Worm (Caenorhabditis elegans) whole organism, L2 larva: ENCODE data around the gene gas-1.
A peak's percentile ranks its signal among the peaks of the same experiment; 100 is the strongest.

Experiments
- C34F6.9 ChIP-seq: fragments of 150-350 bp; optimal IDR thresholded peaks from 2 replicates; lab custom pipeline; 2014; ENCODE audit warnings: missing biosample characterization, missing genetic modification characterization
- F13H6.1 ChIP-seq: sonication (generic microtip); optimal IDR thresholded peaks from 2 replicates; lab custom pipeline; 2016; ENCODE audit warnings: missing genetic modification characterization, missing compliant biosample characterization
- R02D3.7 ChIP-seq: fragments of 150-350 bp; optimal IDR thresholded peaks from 2 replicates; lab custom pipeline; 2014; ENCODE audit warnings: missing biosample characterization, missing genetic modification characterization
- Y55F3AM.14 ChIP-seq: fragments of 200-800 bp; sonication (Bioruptor generic); optimal IDR thresholded peaks from 2 replicates; lab custom pipeline; 2018; ENCODE audit warnings: mild to moderate bottlenecking, missing genetic modification characterization, missing compliant biosample characterization
- ZK546.5 ChIP-seq: sonication (generic microtip); optimal IDR thresholded peaks from 2 replicates; lab custom pipeline; 2017; ENCODE audit warnings: missing biosample characterization, missing genetic modification characterization
- alr-1 ChIP-seq: fragments of 150-350 bp; optimal IDR thresholded peaks from 2 replicates; lab custom pipeline; 2014; ENCODE audit warnings: missing biosample characterization, missing genetic modification characterization
- aly-2 ChIP-seq: fragments of 150-350 bp; optimal IDR thresholded peaks from 2 replicates; lab custom pipeline; 2014; ENCODE audit warnings: missing biosample characterization, missing genetic modification characterization
- ama-1 ChIP-seq: fragments of 150-350 bp; optimal IDR thresholded peaks from 2 replicates; lab custom pipeline; 2018; ENCODE audit warnings: inconsistent platforms
- blmp-1 ChIP-seq: sonication (generic microtip); optimal IDR thresholded peaks from 2 replicates; lab custom pipeline; 2017; ENCODE audit warnings: missing genetic modification characterization, mild to moderate bottlenecking, missing compliant biosample characterization, antibody characterized with exemption, moderate library complexity; ENCODE audit not compliant: insufficient read depth
- ceh-16 ChIP-seq: fragments of 150-350 bp; optimal IDR thresholded peaks from 2 replicates; lab custom pipeline; 2014; ENCODE audit warnings: missing biosample characterization, missing genetic modification characterization
- ceh-82 ChIP-seq: fragments of 150-350 bp; optimal IDR thresholded peaks from 2 replicates; lab custom pipeline; 2014; ENCODE audit warnings: missing biosample characterization, missing genetic modification characterization
- crh-2 ChIP-seq: sonication (generic microtip); optimal IDR thresholded peaks from 2 replicates; lab custom pipeline; 2017; ENCODE audit warnings: missing biosample characterization, missing genetic modification characterization
- dmd-4 ChIP-seq: sonication (generic microtip); optimal IDR thresholded peaks from 2 replicates; lab custom pipeline; 2017; ENCODE audit warnings: missing biosample characterization, missing genetic modification characterization
- egl-27 ChIP-seq: sonication (generic microtip); optimal IDR thresholded peaks from 3 replicates; lab custom pipeline; 2017; ENCODE audit warnings: missing biosample characterization, missing genetic modification reagents, missing genetic modification characterization
- elt-1 ChIP-seq: fragments of 150-350 bp; optimal IDR thresholded peaks from 2 replicates; lab custom pipeline; 2014; ENCODE audit warnings: missing biosample characterization, missing genetic modification characterization
- elt-3 ChIP-seq: sonication (generic microtip); optimal IDR thresholded peaks from 2 replicates; lab custom pipeline; 2017; ENCODE audit warnings: missing biosample characterization, missing genetic modification characterization
- fos-1 ChIP-seq: fragments of 150-350 bp; optimal IDR thresholded peaks from 2 replicates; lab custom pipeline; 2014; ENCODE audit warnings: missing biosample characterization, missing genetic modification characterization
- gmeb-1 ChIP-seq: fragments of 150-350 bp; optimal IDR thresholded peaks from 2 replicates; lab custom pipeline; 2014; ENCODE audit warnings: missing biosample characterization, missing genetic modification characterization
- lin-11 ChIP-seq: fragments of 150-350 bp; sonication (generic microtip); optimal IDR thresholded peaks from 2 replicates; lab custom pipeline; 2014; ENCODE audit warnings: missing biosample characterization, missing genetic modification characterization, inconsistent platforms, mixed read lengths
- lin-13 ChIP-seq: fragments of 150-350 bp; optimal IDR thresholded peaks from 2 replicates; lab custom pipeline; 2014; ENCODE audit warnings: missing biosample characterization, missing genetic modification reagents, missing genetic modification characterization
- lin-39 ChIP-seq: fragments of 150-350 bp; optimal IDR thresholded peaks from 2 replicates; lab custom pipeline; 2014; ENCODE audit warnings: missing biosample characterization, missing genetic modification reagents, missing genetic modification characterization
- lsy-2 ChIP-seq, 2 experiments: fragments of 150-350 bp in 1 of 2; sonication (generic microtip) in 1 of 2; optimal IDR thresholded peaks; 2 replicates each; lab custom pipeline; 2014 to 2017; ENCODE audit warnings: missing biosample characterization in 2 of 2, missing genetic modification characterization in 2 of 2
- mbf-1 ChIP-seq: sonication (generic microtip); optimal IDR thresholded peaks from 2 replicates; lab custom pipeline; 2017; ENCODE audit warnings: missing biosample characterization, missing genetic modification characterization
- mdl-1 ChIP-seq, 2 experiments: fragments of 150-350 bp in 1 of 2; sonication (generic microtip) in 1 of 2; optimal IDR thresholded peaks; 2 replicates each; lab custom pipeline; 2017; ENCODE audit warnings: missing biosample characterization in 2 of 2, missing genetic modification characterization in 2 of 2
- nhr-10 ChIP-seq: sonication (generic microtip); optimal IDR thresholded peaks from 2 replicates; lab custom pipeline; 2017; ENCODE audit warnings: missing biosample characterization, missing genetic modification characterization
- nhr-11 ChIP-seq: fragments of 150-350 bp; optimal IDR thresholded peaks from 2 replicates; lab custom pipeline; 2014; ENCODE audit warnings: missing biosample characterization, missing genetic modification characterization
- nhr-12 ChIP-seq: fragments of 150-350 bp; optimal IDR thresholded peaks from 2 replicates; lab custom pipeline; 2014; ENCODE audit warnings: missing biosample characterization, missing genetic modification characterization
- nhr-129 ChIP-seq: fragments of 150-350 bp; optimal IDR thresholded peaks from 2 replicates; lab custom pipeline; 2014; ENCODE audit warnings: missing biosample characterization, missing genetic modification characterization
- nhr-21 ChIP-seq: fragments of 150-350 bp; optimal IDR thresholded peaks from 2 replicates; lab custom pipeline; 2014; ENCODE audit warnings: missing biosample characterization, missing genetic modification characterization
- nhr-23 ChIP-seq: fragments of 150-350 bp; optimal IDR thresholded peaks from 2 replicates; lab custom pipeline; 2014; ENCODE audit warnings: missing biosample characterization, missing genetic modification reagents, missing genetic modification characterization
- nhr-25 ChIP-seq: fragments of 150-350 bp; sonication (generic microtip); optimal IDR thresholded peaks from 3 replicates; lab custom pipeline; 2014; ENCODE audit warnings: missing biosample characterization, missing genetic modification characterization
- nhr-6 ChIP-seq: fragments of 150-350 bp; optimal IDR thresholded peaks from 2 replicates; lab custom pipeline; 2014; ENCODE audit warnings: missing biosample characterization, missing genetic modification characterization
- nhr-77 ChIP-seq: fragments of 150-350 bp; optimal IDR thresholded peaks from 2 replicates; lab custom pipeline; 2014; ENCODE audit warnings: missing biosample characterization, missing genetic modification characterization
- sem-4 ChIP-seq: fragments of 150-350 bp; optimal IDR thresholded peaks from 2 replicates; lab custom pipeline; 2014; ENCODE audit warnings: missing biosample characterization, missing genetic modification reagents, missing genetic modification characterization
- skn-1 ChIP-seq: sonication (generic microtip); optimal IDR thresholded peaks from 2 replicates; lab custom pipeline; 2017; ENCODE audit warnings: missing biosample characterization, missing genetic modification characterization
- sma-3 ChIP-seq: sonication (generic microtip); optimal IDR thresholded peaks from 2 replicates; lab custom pipeline; 2016; ENCODE audit warnings: missing genetic modification reagents, missing genetic modification characterization, missing compliant biosample characterization
- sma-9 ChIP-seq, 2 experiments: fragments of 150-350 bp in 1 of 2; sonication (generic microtip) in 1 of 2; optimal IDR thresholded peaks; 2 replicates each; lab custom pipeline; 2014 to 2016; ENCODE audit warnings: missing genetic modification characterization in 2 of 2, mild to moderate bottlenecking in 1 of 2, missing biosample characterization in 1 of 2, missing compliant biosample characterization in 1 of 2, missing genetic modification reagents in 1 of 2, moderate library complexity in 1 of 2
- snpc-4 ChIP-seq: fragments of 150-350 bp; optimal IDR thresholded peaks from 2 replicates; lab custom pipeline; 2014; ENCODE audit warnings: missing biosample characterization, missing genetic modification characterization
- unc-39 ChIP-seq: fragments of 150-350 bp; optimal IDR thresholded peaks from 2 replicates; lab custom pipeline; 2014; ENCODE audit warnings: missing biosample characterization, missing genetic modification characterization
- unc-55 ChIP-seq: fragments of 150-350 bp; sonication (generic microtip); optimal IDR thresholded peaks from 3 replicates; lab custom pipeline; 2014; ENCODE audit warnings: missing biosample characterization, missing genetic modification reagents, missing genetic modification characterization
- unc-62 ChIP-seq: fragments of 150-350 bp; optimal IDR thresholded peaks from 2 replicates; lab custom pipeline; 2014; ENCODE audit warnings: missing biosample characterization, missing genetic modification reagents, missing genetic modification characterization
- zag-1 ChIP-seq: fragments of 150-350 bp; optimal IDR thresholded peaks from 2 replicates; lab custom pipeline; 2014; ENCODE audit warnings: missing biosample characterization, missing genetic modification characterization
- ztf-1 ChIP-seq: fragments of 200-800 bp; sonication (Bioruptor generic); conservative IDR thresholded peaks from 2 replicates; pipeline ENCODE4 v1.3.6; 2022; ENCODE audit warnings: missing genetic modification characterization, missing compliant biosample characterization
- ztf-4 ChIP-seq: fragments of 150-350 bp; optimal IDR thresholded peaks from 2 replicates; lab custom pipeline; 2014; ENCODE audit warnings: missing biosample characterization, missing genetic modification characterization

The gas-1 gene

DNA sequence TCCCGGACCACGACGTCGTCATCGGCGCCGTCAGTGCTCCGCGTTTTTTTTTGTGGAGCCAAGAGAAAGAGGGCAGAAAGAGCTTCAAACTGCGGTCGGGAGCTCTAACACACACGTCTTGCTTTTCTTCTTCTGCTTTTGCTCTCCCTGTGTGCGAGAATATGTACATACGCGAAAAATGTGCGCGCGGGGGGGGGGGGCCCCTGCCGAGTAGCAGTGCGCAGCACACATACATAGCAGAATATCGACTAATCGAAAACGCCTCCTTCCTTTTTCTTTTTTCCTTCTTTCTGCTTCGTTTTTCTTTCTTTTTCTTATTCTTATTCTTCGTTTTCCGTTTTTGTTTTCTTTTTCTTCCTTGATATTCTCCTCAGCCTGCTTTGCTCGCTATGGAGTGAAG lies 23.6 kb downstream of the gas-1 start:
- TF ChIP-seq blmp-1 (tag; lab: Kevin White, UChicago) (no peak), lsy-2 (tag; optimal IDR thresholded peaks at IDR 0.05; lab: Kevin White, UChicago) (peak in 1 of 2 experiments; percentile 13), lin-39 (no peak), snpc-4 (tag; lab: Kevin White, UChicago) (peak; percentile 48), R02D3.7 (tag; lab: Kevin White, UChicago) (no peak), lin-11 (tag; lab: Kevin White, UChicago) (peak; percentile 36), gmeb-1 (no peak), elt-1 (tag; lab: Kevin White, UChicago) (no peak), ZK546.5 (tag; lab: Kevin White, UChicago) (no peak), sma-3 (no peak), unc-39 (tag; lab: Kevin White, UChicago) (no peak), nhr-12 (tag; lab: Kevin White, UChicago) (no peak), nhr-21 (tag; lab: Kevin White, UChicago) (no peak), skn-1 (tag; lab: Kevin White, UChicago) (no peak), crh-2 (tag; lab: Kevin White, UChicago) (peak; percentile 10), unc-55 (peak; percentile 67), C34F6.9 (peak; percentile 43), mbf-1 (tag; lab: Kevin White, UChicago) (no peak), elt-3 (tag; lab: Kevin White, UChicago) (no peak), Y55F3AM.14 (GFP tag; lab: Kevin White, UChicago) (peak; percentile 90), aly-2 (tag; lab: Kevin White, UChicago) (no peak), sem-4 (tag; lab: Kevin White, UChicago) (no peak), ztf-1 (GFP tag; lab: Robert Waterston, UW) (no peak), nhr-77 (no peak), lin-13 (GFP tag; lab: Kevin White, UChicago) (no peak), zag-1 (tag; lab: Kevin White, UChicago) (peak; percentile 46), dmd-4 (tag; lab: Kevin White, UChicago) (no peak), ceh-16 (tag; lab: Kevin White, UChicago) (no peak), ztf-4 (tag; lab: Kevin White, UChicago) (no peak), fos-1 (tag; lab: Kevin White, UChicago) (no peak), nhr-129 (tag; lab: Kevin White, UChicago) (peak; percentile 35), egl-27 (tag; lab: Kevin White, UChicago) (no peak), alr-1 (tag; lab: Kevin White, UChicago) (no peak), ceh-82 (tag; lab: Kevin White, UChicago) (no peak), nhr-6 (no peak), unc-62 (GFP tag; lab: Kevin White, UChicago) (no peak), nhr-10 (tag; lab: Kevin White, UChicago) (no peak), F13H6.1 (tag; lab: Kevin White, UChicago) (peak; percentile 27), ama-1 (lab: Kevin White, UChicago) (no peak), nhr-23 (tag; lab: Kevin White, UChicago) (no peak), sma-9 (GFP tag; optimal IDR thresholded peaks at IDR 0.05; lab: Kevin White, UChicago) (peak; percentile 48), sma-9 (tag; optimal IDR thresholded peaks at IDR 0.05; lab: Kevin White, UChicago) (no peak), nhr-11 (no peak), mdl-1 (tag; optimal IDR thresholded peaks at IDR 0.05; lab: Kevin White, UChicago) (peak; percentile 36 to 45), nhr-25 (tag; lab: Kevin White, UChicago) (no peak)

DNA sequence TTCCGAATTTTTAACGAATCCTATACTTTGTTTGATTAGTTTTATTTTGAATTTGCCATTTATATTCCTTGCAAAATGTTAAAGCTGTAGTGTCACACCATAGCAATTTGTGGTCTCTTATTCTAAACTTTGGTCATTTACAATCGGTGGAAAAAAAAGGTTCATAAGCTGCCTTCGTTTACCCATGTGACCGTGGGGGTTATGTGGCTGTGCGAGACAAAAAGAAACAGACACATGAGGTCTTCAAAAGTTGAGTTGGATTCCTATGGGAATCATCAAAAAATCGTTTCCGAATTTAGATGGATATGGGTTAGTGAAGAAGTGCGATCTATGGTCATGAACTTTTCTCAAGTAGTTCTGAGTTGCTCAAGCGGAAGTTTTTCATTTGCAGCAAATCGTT lies 25.9 kb downstream of the gas-1 start:
- TF ChIP-seq crh-2 (tag; lab: Kevin White, UChicago) = peak; percentile 36
- TF ChIP-seq lsy-2 (tag; optimal IDR thresholded peaks at IDR 0.05; lab: Kevin White, UChicago) = peak in 1 of 2 experiments; percentile 19
- peak; percentile 40 for TF ChIP-seq lin-39
- no peak for TF ChIP-seq ceh-82 (tag; lab: Kevin White, UChicago)
- peak; percentile 47 for TF ChIP-seq C34F6.9
- peak; percentile 40 for TF ChIP-seq unc-55
- peak; percentile 32 for TF ChIP-seq zag-1 (tag; lab: Kevin White, UChicago)
- no peak for TF ChIP-seq lin-13 (GFP tag; lab: Kevin White, UChicago)
- peak; percentile 38 for TF ChIP-seq sma-9 (GFP tag; optimal IDR thresholded peaks at IDR 0.05; lab: Kevin White, UChicago)
- no peak for TF ChIP-seq sma-9 (tag; optimal IDR thresholded peaks at IDR 0.05; lab: Kevin White, UChicago)
- peak in 1 of 2 experiments; percentile 72 for TF ChIP-seq mdl-1 (tag; optimal IDR thresholded peaks at IDR 0.05; lab: Kevin White, UChicago)
- peak; percentile 46 for TF ChIP-seq nhr-129 (tag; lab: Kevin White, UChicago)
- TF ChIP-seq, all 48 proteins: peak for 9
